Fruit fly (Drosophila melanogaster): ENCODE results near the gene nis.

The nis gene

DNA sequence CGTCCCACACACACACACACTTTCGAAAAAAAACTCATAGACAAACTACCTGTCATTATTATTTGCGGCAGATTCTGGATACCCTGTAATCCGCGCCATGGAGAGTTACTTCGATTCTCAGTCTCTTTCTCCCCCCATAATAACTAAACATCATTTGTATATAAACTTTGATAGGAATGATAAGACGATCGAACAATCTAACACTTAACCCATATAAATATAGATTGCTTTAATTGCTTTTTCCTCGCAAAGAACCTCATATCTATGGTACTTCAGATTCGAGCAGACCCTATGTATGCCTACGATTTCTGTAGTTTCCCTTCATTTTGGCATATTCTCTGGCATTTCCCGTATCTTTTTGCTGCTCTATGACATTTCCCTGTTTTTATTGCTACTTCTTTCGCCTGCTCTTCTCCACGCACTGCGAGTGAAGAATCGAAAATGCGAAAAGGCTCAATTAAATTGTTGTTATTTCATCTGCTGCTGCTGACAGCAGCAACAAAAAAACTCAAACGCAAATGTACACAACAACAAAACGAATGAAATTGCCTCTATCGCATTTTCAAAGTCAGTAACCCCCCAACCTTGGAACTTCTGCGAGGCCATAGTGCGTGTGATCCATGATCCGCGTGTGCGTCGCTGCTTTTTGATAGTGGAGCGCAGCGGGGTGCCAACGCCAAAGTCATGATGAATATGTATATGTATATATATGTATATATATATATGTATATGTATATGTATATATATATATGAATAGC is 47.3 kb upstream of the nis start (continued):
- TF ChIP-seq Deaf1 (tag; optimal IDR thresholded peaks at IDR 0.05) (peak; percentile 42), Dip2 (GFP tag; IDR thresholded peaks at IDR 0.05) (no peak), grau (tag; optimal IDR thresholded peaks at IDR 0.05) (peak; percentile 80), Atf3 (GFP tag; optimal IDR thresholded peaks at IDR 0.05) (peak; percentile 53), CG10274 (GFP tag; optimal IDR thresholded peaks at IDR 0.05) (peak; percentile 72), lola (GFP tag; optimal IDR thresholded peaks at IDR 0.05) (no peak), CG8924 (tag; optimal IDR thresholded peaks at IDR 0.05) (peak; percentile 72), HLH3B (GFP tag; IDR thresholded peaks at IDR 0.05) (0 out of 2 replicates have a peak, but pooled peaks have one; percentile 17), CG1832 (GFP tag; optimal IDR thresholded peaks at IDR 0.05) (no peak), Stat92E (GFP tag; optimal IDR thresholded peaks at IDR 0.05) (peak in 1 of 3 experiments; percentile 34), sob (GFP tag; IDR thresholded peaks at IDR 0.05) (peak; percentile 81), hth (optimal IDR thresholded peaks at IDR 0.05) (no peak), corto (GFP tag; optimal IDR thresholded peaks at IDR 0.05) (no peak), stc (GFP tag; IDR thresholded peaks at IDR 0.05) (no peak; the same call in 1 of the 2 replicates), CG11560 (tag; IDR thresholded peaks at IDR 0.05) (peak; percentile 72; the same call in 2 of the 3 replicates), crc (GFP tag; optimal IDR thresholded peaks at IDR 0.05) (peak; percentile 81), Med (GFP tag) (peak; percentile 97), CG11504 (tag; optimal IDR thresholded peaks at IDR 0.05) (peak; percentile 67), CG14667 (GFP tag; IDR thresholded peaks at IDR 0.05) (peak; percentile 48), onecut (GFP tag; IDR thresholded peaks at IDR 0.05) (no peak), CG9876 (GFP tag; optimal IDR thresholded peaks at IDR 0.05) (peak; percentile 41), CG2116 (GFP tag; optimal IDR thresholded peaks at IDR 0.05) (peak; percentile 7), CG5953 (GFP tag; IDR thresholded peaks at IDR 0.05) (no peak), chn (GFP tag; optimal IDR thresholded peaks at IDR 0.05) (peak; percentile 13), Asciz (GFP tag; optimal IDR thresholded peaks at IDR 0.05) (no peak), ac (GFP tag; optimal IDR thresholded peaks at IDR 0.05) (no peak), repo (GFP tag; optimal IDR thresholded peaks at IDR 0.05) (no peak), CG18011 (GFP tag; optimal IDR thresholded peaks at IDR 0.05) (peak; percentile 42), CG10959 (GFP tag; IDR thresholded peaks at IDR 0.05) (no peak), dmrt11E (tag; optimal IDR thresholded peaks at IDR 0.05) (no peak), Nf-YA (GFP tag; IDR thresholded peaks at IDR 0.05) (no peak), psq (GFP tag; optimal IDR thresholded peaks at IDR 0.05) (peak; percentile 10), CG4854 (GFP tag; optimal IDR thresholded peaks at IDR 0.05) (peak; percentile 33), Six4 (GFP tag; optimal IDR thresholded peaks at IDR 0.05) (peak; percentile 39), Hsf (GFP tag; optimal IDR thresholded peaks at IDR 0.05) (peak; percentile 77), Pdp1 (GFP tag; optimal IDR thresholded peaks at IDR 0.05) (peak; percentile 62 to 80), Sry-β (GFP tag; optimal IDR thresholded peaks at IDR 0.05) (no peak), CG7963 (GFP tag; IDR thresholded peaks at IDR 0.05; ENCODE audit: partially characterized antibody) (no peak), crp (GFP tag; optimal IDR thresholded peaks at IDR 0.05) (peak in 1 of 2 experiments; percentile 2), CG1024 (GFP tag; IDR thresholded peaks at IDR 0.05) (no peak), CG6272 (GFP tag; IDR thresholded peaks at IDR 0.05) (peak; percentile 64), hb (GFP tag; IDR thresholded peaks at IDR 0.05; ENCODE audit: partially characterized antibody) (no peak), tin (GFP tag; optimal IDR thresholded peaks at IDR 0.05) (peak; percentile 47), az2 (GFP tag; optimal IDR thresholded peaks at IDR 0.05) (peak; percentile 43), tio (GFP tag; optimal IDR thresholded peaks at IDR 0.05) (peak; percentile 63), slou (GFP tag; optimal IDR thresholded peaks at IDR 0.05) (peak; percentile 77), oc (tag; optimal IDR thresholded peaks at IDR 0.05) (no peak), gcm2 (GFP tag; optimal IDR thresholded peaks at IDR 0.05) (peak; percentile 43), CG12299 (tag; optimal IDR thresholded peaks at IDR 0.05) (peak; percentile 57)
